Fruit fly (Drosophila melanogaster): ENCODE measurements around the gene CG17361.

DNA sequence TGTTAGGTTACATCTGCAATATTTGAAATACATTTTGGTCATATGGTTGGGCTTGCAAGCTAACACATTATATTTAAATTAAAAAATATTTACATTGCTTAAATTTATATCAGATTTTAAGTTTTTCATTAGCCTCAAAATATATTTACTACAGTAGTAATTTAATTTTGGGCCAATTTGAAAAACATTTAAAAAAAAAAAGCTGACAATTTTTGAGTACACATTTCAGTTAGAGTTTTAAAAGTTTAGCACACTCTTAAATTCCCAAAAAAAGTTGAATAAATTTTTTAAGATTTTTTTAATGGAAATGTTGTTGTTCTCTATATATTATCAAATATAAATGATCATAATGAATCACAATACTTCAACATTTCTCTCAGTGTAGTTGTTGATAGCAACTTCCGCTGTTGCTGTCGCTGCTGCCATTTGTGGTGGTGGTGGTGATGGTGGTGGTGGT, 39.8 kb upstream of the CG17361 start:
- TF ChIP-seq psq (GFP tag; optimal IDR thresholded peaks at IDR 0.05) (peak; percentile 6), pan (optimal IDR thresholded peaks at IDR 0.05) (no peak), Hr83 (GFP tag; optimal IDR thresholded peaks at IDR 0.05; ENCODE audit: poor library complexity, severe bottlenecking) (no peak), Mio (GFP tag; optimal IDR thresholded peaks at IDR 0.05) (no peak)

Measured in whole organism, wandering third instar larva.